Worm (Caenorhabditis elegans) whole organism, L1 larva: Measurements from ENCODE around the gene F11D5.5.

ENCODE experiments used
- elt-3 ChIP-seq, 6 experiments: fragments of 150-350 bp in 1 of 6; sonication (generic microtip); optimal IDR thresholded peaks; 2 replicates each; lab custom pipeline; 2017 to 2018; ENCODE audit warnings: missing biosample characterization in 6 of 6, missing genetic modification characterization in 6 of 6, inconsistent platforms in 1 of 6
- isw-1 ChIP-seq: fragments of 200-800 bp; sonication (Bioruptor generic); IDR thresholded peaks from 2 replicates; pipeline ENCODE4 v1.3.6; 2022; ENCODE audit warnings: missing genetic modification characterization, missing compliant biosample characterization
- lin-39 ChIP-seq: fragments of 150-350 bp; optimal IDR thresholded peaks from 2 replicates; lab custom pipeline; 2014; ENCODE audit warnings: missing biosample characterization, missing genetic modification reagents, missing genetic modification characterization
- mdl-1 ChIP-seq, 2 experiments: fragments of 150-350 bp; optimal IDR thresholded peaks; 2 replicates each; lab custom pipeline; 2014 to 2017; ENCODE audit warnings: missing biosample characterization in 2 of 2, missing genetic modification characterization in 2 of 2, inconsistent platforms in 1 of 2

- no peak for TF ChIP-seq isw-1
- TF ChIP-seq lin-39 (tag; lab: Kevin White, UChicago) = no peak
- TF ChIP-seq mdl-1 (tag; optimal IDR thresholded peaks at IDR 0.05; lab: Kevin White, UChicago) = no peak
- TF ChIP-seq elt-3 (tag; optimal IDR thresholded peaks at IDR 0.05; lab: Kevin White, UChicago) = peak in 1 of 6 experiments; percentile 2
Observed at ce11 chrX:3347904-3348441, 46.1 kb downstream of the F11D5.5 start, which contains the start of gene ZK816.3.
